Worm (Caenorhabditis elegans): ENCODE data around the gene H20J04.1.
A peak's percentile ranks its signal among the peaks of the same experiment; 100 is the strongest.

DNA sequence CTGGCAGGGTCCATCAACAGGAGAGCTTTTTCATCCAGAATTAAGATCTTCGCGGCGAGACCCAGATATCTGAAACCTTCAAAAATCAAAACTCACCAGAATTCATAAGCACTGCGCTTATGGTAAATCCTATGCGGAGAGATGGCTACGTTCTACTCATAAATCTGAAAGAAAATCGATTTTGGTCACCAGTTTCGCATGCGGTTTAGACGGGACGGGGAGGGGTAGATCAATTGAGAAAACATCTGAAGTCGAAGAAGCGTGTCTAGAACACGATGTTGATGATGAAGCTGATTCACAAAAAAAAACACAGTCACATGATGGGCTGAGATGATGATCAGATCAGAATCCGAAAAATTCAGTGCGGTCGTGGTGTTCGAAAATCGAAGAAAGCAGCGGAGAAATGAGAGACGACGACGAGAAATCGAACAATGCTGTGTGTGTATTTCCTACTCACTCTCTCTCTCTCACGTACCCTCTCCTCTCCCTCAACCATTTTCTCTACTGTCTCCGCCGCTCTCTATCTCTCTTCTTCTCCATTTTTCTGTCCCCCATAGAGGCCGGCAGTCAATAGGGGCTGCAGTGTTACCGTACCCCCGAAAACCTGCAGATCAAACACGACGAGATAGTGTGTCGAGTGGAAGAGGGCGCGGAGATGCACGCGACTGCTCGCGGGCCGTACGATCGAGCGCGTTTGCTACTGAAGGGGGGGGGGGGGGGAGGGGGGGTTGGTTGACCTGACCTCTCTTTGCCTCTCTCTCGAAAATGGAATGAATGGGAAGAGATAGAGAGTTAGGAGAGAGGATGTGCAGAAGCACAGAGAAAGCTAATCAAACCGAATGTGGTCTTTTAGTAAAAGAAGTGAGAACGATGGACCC is 21.1 kb downstream of the H20J04.1 start, which contains the start of gene ntl-2:
- TF ChIP-seq unc-62 (GFP tag; optimal IDR thresholded peaks at IDR 0.05 in 1 of 2) (peak in 1 of 2 experiments; percentile 96), unc-62 (tag; optimal IDR thresholded peaks at IDR 0.05) (no peak), mxl-2 (GFP tag; conservative IDR thresholded peaks at IDR 0.05) (0 out of 2 replicates have a peak, but pooled peaks have one; percentile 27), ctbp-1 (GFP tag; IDR thresholded peaks at IDR 0.05) (peak; percentile 93), php-3 (GFP tag; IDR thresholded peaks at IDR 0.05) (peak; percentile 57; the same call in 1 of the 2 replicates), nhr-77 (tag; optimal IDR thresholded peaks at IDR 0.05) (peak; percentile 93)
